Fruit fly (Drosophila melanogaster): Measurements from ENCODE around the gene MtnE.
A peak's percentile ranks its signal among the peaks of the same experiment; 100 is the strongest.

MtnE gene

dm6 chr3R:20556281-20557113 is 22.0 kb upstream of the MtnE start:
- no peak for TF ChIP-seq CG17801 (GFP tag; optimal IDR thresholded peaks at IDR 0.05; ENCODE audit: partially characterized antibody)

- TF ChIP-seq CG17801 (GFP tag; optimal IDR thresholded peaks at IDR 0.05; ENCODE audit: partially characterized antibody): no peak
Measured at dm6 chr3R:20555720-20556280, 21.3 kb upstream of the MtnE start.

dm6 chr3R:20555023-20555422 is 20.5 kb upstream of the MtnE start:
- no peak for TF ChIP-seq CG17801 (GFP tag; optimal IDR thresholded peaks at IDR 0.05; ENCODE audit: partially characterized antibody)

DNA sequence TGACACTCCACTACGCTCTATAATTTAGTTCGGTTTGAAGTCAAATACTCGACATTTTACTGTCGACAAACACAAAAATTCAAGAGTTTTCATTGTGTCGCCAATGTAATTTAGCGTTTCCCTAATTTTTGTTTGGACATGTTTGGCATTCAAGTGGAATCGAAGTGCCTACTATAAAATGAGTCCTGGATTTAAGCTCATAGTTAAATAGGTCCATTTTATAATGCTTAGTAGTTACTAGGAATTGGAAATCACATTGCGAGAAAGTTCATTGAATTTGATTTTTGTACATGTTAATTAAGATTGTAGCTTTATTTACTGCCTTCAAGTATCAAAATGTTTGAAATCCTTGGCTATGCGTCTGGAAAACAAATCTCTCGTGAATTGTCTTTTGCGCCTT is 19.8 kb upstream of the MtnE start, which contains the start of gene att-ORFB:
att-ORFB (minus strand) TSS at position 101 of the 400 bp plus-strand sequence.
- TF ChIP-seq CG17801 (GFP tag; optimal IDR thresholded peaks at IDR 0.05; ENCODE audit: partially characterized antibody): no peak

DNA sequence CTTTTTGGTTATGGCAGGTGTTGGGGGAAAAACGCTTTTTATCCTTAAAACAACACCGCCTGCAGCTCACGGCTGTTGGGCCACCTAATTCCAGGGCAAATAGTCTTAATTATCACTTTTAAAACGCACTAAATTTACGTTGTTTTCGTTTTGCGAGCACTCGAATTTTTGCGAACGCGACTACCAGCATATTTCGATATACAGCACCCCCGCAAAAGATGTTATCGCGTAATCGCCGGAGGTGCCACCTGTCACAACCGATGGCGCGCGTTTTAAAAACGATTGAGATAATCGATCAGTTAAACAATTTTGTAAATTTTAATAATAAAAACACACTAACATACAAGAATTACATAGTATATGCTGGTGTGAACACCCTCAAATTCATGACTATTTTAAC is 17.6 kb upstream of the MtnE start, which contains the start of gene Stat92E:
Stat92E (minus strand) TSS at position 219 of the 400 bp plus-strand sequence.
- no peak for TF ChIP-seq CG17801 (GFP tag; optimal IDR thresholded peaks at IDR 0.05; ENCODE audit: partially characterized antibody)

- TF ChIP-seq CG17801 (GFP tag; optimal IDR thresholded peaks at IDR 0.05; ENCODE audit: partially characterized antibody): no peak
Measured at dm6 chr3R:20551487-20552079, 17.1 kb upstream of the MtnE start.

DNA sequence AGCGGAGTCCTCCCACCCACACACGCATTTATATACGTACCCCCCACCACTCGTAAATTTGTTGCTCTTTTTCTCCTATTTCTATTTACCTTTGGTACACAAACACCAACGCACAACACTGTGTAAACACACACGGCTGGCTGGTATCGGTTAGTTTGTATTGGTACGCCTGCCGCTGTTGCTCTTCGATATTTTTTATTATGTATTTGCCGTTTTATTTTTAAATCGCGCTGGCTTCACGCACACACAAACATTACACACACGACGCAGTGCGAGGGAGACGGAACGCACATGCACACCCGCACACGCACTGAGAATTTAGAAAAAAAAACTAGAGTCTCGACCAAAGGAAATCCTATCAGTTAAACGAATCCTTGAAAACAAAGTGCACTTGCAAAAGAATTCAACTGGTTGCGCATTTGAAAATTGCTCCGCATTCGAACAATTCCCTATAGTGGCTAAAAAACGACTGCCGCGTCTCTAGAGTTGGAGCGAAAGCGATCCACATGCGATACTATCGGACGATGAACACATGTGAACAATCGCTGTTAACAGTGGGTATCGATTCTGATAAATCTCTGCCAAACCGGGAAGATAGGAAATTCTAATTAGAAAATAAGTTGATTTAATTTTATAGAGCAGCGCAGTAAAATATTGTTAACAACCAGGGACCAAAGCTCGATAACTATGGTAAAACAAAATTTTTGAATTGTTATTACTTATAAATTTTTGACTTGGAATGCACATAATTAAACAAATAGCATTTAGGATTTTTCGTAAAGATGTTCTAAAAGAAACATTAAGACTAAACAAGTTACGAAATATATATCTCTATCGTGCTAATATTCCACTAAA is 16.4 kb upstream of the MtnE start:
- peak; percentile 50 for TF ChIP-seq CG17801 (GFP tag; optimal IDR thresholded peaks at IDR 0.05; ENCODE audit: partially characterized antibody)

DNA sequence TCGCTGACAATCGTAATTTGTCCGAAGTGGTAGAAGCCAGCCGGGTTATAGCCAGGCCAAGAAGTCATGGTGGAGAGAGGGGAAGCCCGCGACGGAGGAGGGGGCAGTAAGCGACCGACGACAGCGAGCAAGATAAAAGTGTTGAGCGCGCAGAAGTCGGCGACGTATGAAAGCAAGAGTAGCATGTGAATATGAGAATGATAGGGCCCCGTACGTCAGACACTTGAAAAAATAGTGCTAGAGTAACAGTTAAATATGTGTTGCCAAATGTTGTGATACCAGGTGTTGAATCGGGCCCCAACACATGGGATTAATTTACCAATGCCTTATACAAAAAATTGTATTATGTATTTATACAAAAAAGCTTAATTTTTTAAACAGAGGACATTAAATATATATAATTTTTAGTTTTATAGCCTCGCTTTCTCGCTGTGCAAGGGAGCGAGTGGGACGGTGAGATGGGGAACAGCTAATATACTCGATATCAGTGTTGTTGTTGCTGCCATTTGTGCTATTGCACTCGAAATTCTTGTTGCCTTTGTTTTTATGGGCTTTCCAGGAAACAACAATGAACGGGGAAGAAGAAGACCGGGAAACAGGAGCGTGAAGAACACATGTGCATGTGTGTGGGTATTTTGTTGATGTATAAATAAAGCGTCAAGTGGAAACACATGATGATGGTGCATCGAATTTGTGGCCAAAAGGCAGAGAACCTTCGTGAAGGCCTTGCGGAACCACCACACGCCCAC is 15.5 kb upstream of the MtnE start:
- peak; percentile 91 for TF ChIP-seq CG17801 (GFP tag; optimal IDR thresholded peaks at IDR 0.05; ENCODE audit: partially characterized antibody)

- TF ChIP-seq CG17801 (GFP tag; optimal IDR thresholded peaks at IDR 0.05; ENCODE audit: partially characterized antibody): no peak
Measured at dm6 chr3R:20549017-20549854, 14.7 kb upstream of the MtnE start.

DNA sequence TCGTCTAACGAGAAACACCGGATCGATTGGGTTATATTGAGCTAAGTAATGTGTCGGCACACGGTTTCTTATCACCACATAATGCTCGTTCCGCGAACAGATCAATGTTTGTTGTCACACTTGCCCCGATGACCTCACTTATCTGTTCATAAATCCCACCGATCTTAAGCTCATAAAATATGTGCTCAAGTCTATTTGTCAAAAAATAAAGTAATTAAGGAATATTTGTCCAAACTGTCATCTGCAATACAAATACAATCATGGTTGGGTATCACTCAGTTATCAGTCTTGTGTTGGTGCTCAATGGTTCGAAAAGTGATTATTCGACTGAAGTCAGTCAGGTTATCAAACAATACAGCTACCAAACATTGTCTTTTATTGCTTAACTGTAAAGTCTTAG is 13.8 kb upstream of the MtnE start:
- no peak for TF ChIP-seq CG17801 (GFP tag; optimal IDR thresholded peaks at IDR 0.05; ENCODE audit: partially characterized antibody)

- no peak for TF ChIP-seq CG17801 (GFP tag; optimal IDR thresholded peaks at IDR 0.05; ENCODE audit: partially characterized antibody)
Measured at dm6 chr3R:20547758-20548157, 13.3 kb upstream of the MtnE start.

DNA sequence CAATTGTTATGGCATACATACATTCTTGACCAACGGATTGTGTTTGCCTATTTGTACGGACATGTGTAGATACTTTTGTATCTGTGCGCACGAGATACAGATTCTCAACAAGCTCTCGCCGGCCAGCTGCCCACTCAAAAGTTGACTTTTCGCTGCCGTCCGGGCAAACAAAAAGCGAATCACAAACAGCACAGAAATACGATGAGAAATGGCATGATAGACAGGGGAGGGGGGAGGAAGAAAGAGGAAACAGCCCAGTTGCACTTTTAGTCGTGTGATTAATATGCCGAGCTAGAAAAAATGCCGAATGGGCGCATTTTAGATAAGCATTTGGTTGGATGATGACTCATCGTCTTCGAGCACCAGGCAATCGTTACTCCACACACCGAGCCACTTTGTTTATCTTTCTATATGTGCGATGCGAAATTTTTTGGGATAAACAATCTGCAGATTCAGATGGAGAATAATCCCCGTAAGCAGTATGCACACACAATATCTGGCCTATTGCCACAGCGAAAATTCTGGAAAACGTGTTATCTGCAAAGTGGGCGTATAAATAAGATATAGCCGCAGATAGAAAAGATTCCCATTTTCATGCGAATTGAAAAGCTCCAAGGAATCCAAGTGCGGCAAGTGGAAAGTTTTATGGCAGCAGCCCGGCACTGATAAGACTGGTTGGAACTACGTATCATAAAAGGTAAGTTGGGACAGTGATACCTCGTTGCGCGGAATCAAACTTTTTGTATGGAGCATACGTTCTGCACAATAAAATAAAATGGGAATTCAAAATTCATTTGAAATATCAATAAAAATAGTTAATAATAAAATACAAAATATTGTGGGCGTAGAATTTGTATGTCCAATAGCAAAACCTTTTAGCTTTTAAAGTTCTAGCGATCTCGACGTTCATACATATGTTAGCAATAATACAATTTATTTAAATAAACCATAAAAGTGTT is 12.4 kb upstream of the MtnE start:
- TF ChIP-seq CG17801 (GFP tag; optimal IDR thresholded peaks at IDR 0.05; ENCODE audit: partially characterized antibody): no peak

Measured in ovary, adult (tissue).